Worm (Caenorhabditis elegans) whole organism, L3 larva: ENCODE data around the gene fipr-14.

Experiments used
- ceh-82 ChIP-seq: fragments of 150-350 bp; optimal IDR thresholded peaks from 2 replicates; lab custom pipeline; 2014; ENCODE audit warnings: missing biosample characterization, missing genetic modification characterization
- egl-27 ChIP-seq: sonication (generic microtip); optimal IDR thresholded peaks from 4 replicates; lab custom pipeline; 2017; ENCODE audit warnings: missing biosample characterization, missing genetic modification reagents, missing genetic modification characterization
- fos-1 ChIP-seq: fragments of 150-350 bp; optimal IDR thresholded peaks from 2 replicates; lab custom pipeline; 2014; ENCODE audit warnings: missing biosample characterization, missing genetic modification characterization
- lin-15B ChIP-seq: fragments of 150-350 bp; optimal IDR thresholded peaks from 2 replicates; lab custom pipeline; 2014; ENCODE audit warnings: missing biosample characterization, missing genetic modification characterization
- lin-39 ChIP-seq: fragments of 150-350 bp; optimal IDR thresholded peaks from 2 replicates; lab custom pipeline; 2018; ENCODE audit warnings: missing biosample characterization, missing genetic modification reagents, missing genetic modification characterization
- lsy-12 ChIP-seq: sonication (generic microtip); optimal IDR thresholded peaks from 2 replicates; lab custom pipeline; 2016; ENCODE audit warnings: mild to moderate bottlenecking, missing genetic modification characterization, missing compliant biosample characterization
- nhr-12 ChIP-seq: fragments of 150-350 bp; optimal IDR thresholded peaks from 2 replicates; lab custom pipeline; 2014; ENCODE audit warnings: missing biosample characterization, missing genetic modification characterization
- nhr-25 ChIP-seq: sonication (generic microtip); optimal IDR thresholded peaks from 2 replicates; lab custom pipeline; 2017; ENCODE audit warnings: missing biosample characterization, missing genetic modification characterization
- nhr-28 ChIP-seq: fragments of 150-350 bp; optimal IDR thresholded peaks from 2 replicates; lab custom pipeline; 2014; ENCODE audit warnings: missing biosample characterization, missing genetic modification characterization
- nhr-76 ChIP-seq: fragments of 150-350 bp; sonication (generic microtip); optimal IDR thresholded peaks from 5 replicates; lab custom pipeline; 2014; ENCODE audit warnings: missing biosample characterization, missing genetic modification characterization
- pha-4 ChIP-seq: fragments of 150-350 bp; optimal IDR thresholded peaks from 2 replicates; lab custom pipeline; 2014; ENCODE audit warnings: missing biosample characterization, missing genetic modification reagents, missing genetic modification characterization
- sea-2 ChIP-seq: fragments of 150-350 bp; sonication (generic microtip); optimal IDR thresholded peaks from 4 replicates; lab custom pipeline; 2014; ENCODE audit warnings: missing biosample characterization, missing genetic modification reagents, missing genetic modification characterization
- skn-1 ChIP-seq: fragments of 150-350 bp; optimal IDR thresholded peaks from 2 replicates; lab custom pipeline; 2014; ENCODE audit warnings: missing biosample characterization, missing genetic modification characterization
- unc-39 ChIP-seq: sonication (generic microtip); optimal IDR thresholded peaks from 4 replicates; lab custom pipeline; 2017; ENCODE audit warnings: missing biosample characterization, missing genetic modification characterization

DNA sequence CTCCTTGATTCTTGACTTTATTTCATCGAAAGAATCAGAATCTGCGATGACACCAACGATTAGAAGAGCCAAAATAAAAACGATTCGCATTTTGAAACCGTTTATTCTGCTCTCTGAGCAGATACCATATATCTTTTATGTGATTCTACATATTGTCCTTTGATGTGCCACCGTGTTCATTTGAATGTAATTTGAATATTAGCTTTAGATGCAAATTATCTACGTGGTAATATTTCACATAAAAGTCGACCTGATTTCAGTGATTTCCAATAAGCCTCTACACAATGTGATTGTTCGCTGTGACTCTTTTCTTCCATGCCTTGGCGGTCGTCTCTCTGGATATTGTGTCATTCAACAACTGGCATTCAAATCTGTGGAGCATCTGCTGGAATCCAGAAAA, 22.1 kb downstream of the fipr-14 start, which contains the start of the genes F13E9.9 and F13E9.19:
- no peak for TF ChIP-seq nhr-12
- no peak for TF ChIP-seq fos-1
- no peak for TF ChIP-seq unc-39
- TF ChIP-seq lsy-12 (tag; lab: Kevin White, UChicago), result no peak
- TF ChIP-seq egl-27 (tag; lab: Kevin White, UChicago), result no peak
- TF ChIP-seq lin-39 (tag; lab: Kevin White, UChicago), result no peak
- no peak for TF ChIP-seq nhr-76 (tag; lab: Kevin White, UChicago)
- TF ChIP-seq lin-15B (tag; lab: Kevin White, UChicago), result no peak
- TF ChIP-seq nhr-25 (tag; lab: Kevin White, UChicago), result no peak
- no peak for TF ChIP-seq sea-2 (GFP tag; lab: Kevin White, UChicago)
- TF ChIP-seq nhr-28 (tag; lab: Kevin White, UChicago), result no peak
- TF ChIP-seq skn-1 (tag; lab: Kevin White, UChicago), result no peak
- TF ChIP-seq ceh-82, result no peak
- TF ChIP-seq pha-4 (tag; lab: Kevin White, UChicago), result no peak
